Worm (Caenorhabditis elegans): Measurements from ENCODE around the gene snr-4.

DNA sequence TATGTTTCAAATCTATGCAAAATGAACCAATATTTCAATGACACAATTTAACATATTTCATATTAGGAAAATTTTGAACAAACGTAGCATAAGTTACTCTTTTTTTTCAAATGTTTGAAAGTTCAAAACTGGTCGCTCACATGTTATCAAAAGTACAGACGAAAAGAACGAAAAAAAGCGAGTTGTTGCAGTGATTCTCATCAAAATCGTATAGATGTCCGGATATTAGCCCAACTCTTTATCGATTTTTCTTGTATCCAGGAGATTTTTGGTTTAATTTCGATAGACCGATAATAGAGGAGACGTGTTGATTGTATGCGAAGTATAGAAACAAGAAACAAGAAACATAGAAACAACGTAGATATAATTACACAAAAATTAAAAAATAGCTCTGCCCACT, 39.2 kb downstream of the snr-4 start:
- no peak for TF ChIP-seq nhr-11 (tag; optimal IDR thresholded peaks at IDR 0.05)
- TF ChIP-seq R02D3.7 (tag; optimal IDR thresholded peaks at IDR 0.05) = no peak
- TF ChIP-seq fos-1 (tag; optimal IDR thresholded peaks at IDR 0.05) = no peak
- no peak for TF ChIP-seq ztf-11 (tag; optimal IDR thresholded peaks at IDR 0.05)
- no peak for TF ChIP-seq nhr-12 (tag; optimal IDR thresholded peaks at IDR 0.05)
- no peak for TF ChIP-seq lin-13 (GFP tag; optimal IDR thresholded peaks at IDR 0.05)
